Fruit fly (Drosophila melanogaster) whole organism, embryonic: ENCODE results near the gene Cdc5.

ENCODE experiments used
- BEAF-32 ChIP-seq: fragments of 200-800 bp; sonication (Bioruptor generic); optimal IDR thresholded peaks from 3 replicates; lab custom pipeline; 2017; ENCODE audit warnings: missing biosample characterization, missing genetic modification characterization, mild to moderate bottlenecking, moderate library complexity, missing genetic modification reagents
- Bgb ChIP-seq: fragments of 200-800 bp; sonication (Bioruptor generic); IDR thresholded peaks from 2 replicates; pipeline ENCODE4 v1.3.6; 2022; ENCODE audit warnings: missing biosample characterization, missing genetic modification characterization; ENCODE audit not compliant: partially characterized antibody
- CG1024 ChIP-seq: fragments of 200-800 bp; sonication (Bioruptor generic); IDR thresholded peaks from 2 replicates; pipeline ENCODE4 v1.3.6; 2022; ENCODE audit warnings: missing biosample characterization, missing genetic modification characterization
- CG10267 ChIP-seq: fragments of 200-800 bp; sonication (Bioruptor generic); optimal IDR thresholded peaks from 2 replicates; lab custom pipeline; 2018; ENCODE audit warnings: missing biosample characterization, mild to moderate bottlenecking, missing genetic modification characterization, moderate library complexity
- CG10543 ChIP-seq: fragments of 200-800 bp; sonication (Bioruptor generic); optimal IDR thresholded peaks from 3 replicates; lab custom pipeline; 2017; ENCODE audit warnings: missing biosample characterization, mild to moderate bottlenecking, missing genetic modification characterization, moderate library complexity
- CG11247 ChIP-seq: fragments of 200-800 bp; sonication (Bioruptor generic); IDR thresholded peaks from 2 replicates; pipeline ENCODE4 v1.3.6; 2022; ENCODE audit warnings: missing biosample characterization, missing genetic modification characterization
- CG12769 ChIP-seq: fragments of 200-800 bp; sonication (Bioruptor generic); optimal IDR thresholded peaks from 2 replicates; lab custom pipeline; 2019; ENCODE audit warnings: missing biosample characterization, mild to moderate bottlenecking, missing genetic modification characterization, moderate library complexity
- CG14667 ChIP-seq: fragments of 200-800 bp; sonication (Bioruptor generic); IDR thresholded peaks from 2 replicates; pipeline ENCODE4 v1.3.6; 2022; ENCODE audit warnings: missing biosample characterization, missing genetic modification characterization
- CG15269 ChIP-seq: fragments of 200-800 bp; sonication (Bioruptor generic); optimal IDR thresholded peaks from 2 replicates; lab custom pipeline; 2018; ENCODE audit warnings: missing biosample characterization, mild to moderate bottlenecking, missing genetic modification characterization, moderate library complexity
- CG17361 ChIP-seq: fragments of 200-800 bp; sonication (Bioruptor generic); IDR thresholded peaks from 3 replicates; pipeline ENCODE4 v1.3.6; 2022; ENCODE audit warnings: missing biosample characterization, missing genetic modification characterization
- CG18619 ChIP-seq: fragments of 200-800 bp; sonication (Bioruptor generic); optimal IDR thresholded peaks from 3 replicates; lab custom pipeline; 2017; ENCODE audit warnings: missing biosample characterization, mild to moderate bottlenecking, missing genetic modification characterization
- CG2120 ChIP-seq: fragments of 200-800 bp; sonication (Bioruptor generic); optimal IDR thresholded peaks from 3 replicates; lab custom pipeline; 2016; ENCODE audit warnings: missing biosample characterization, missing genetic modification characterization
- CG2199 ChIP-seq: fragments of 200-800 bp; sonication (Bioruptor generic); IDR thresholded peaks from 3 replicates; pipeline ENCODE4 v1.3.6; 2022; ENCODE audit warnings: missing biosample characterization, missing genetic modification characterization
- CG2202 ChIP-seq: fragments of 200-800 bp; sonication (Bioruptor generic); optimal IDR thresholded peaks from 2 replicates; lab custom pipeline; 2018; ENCODE audit warnings: missing biosample characterization, mild to moderate bottlenecking, missing genetic modification characterization
- CG32532 ChIP-seq: fragments of 200-800 bp; sonication (Bioruptor generic); IDR thresholded peaks from 2 replicates; pipeline ENCODE4 v1.3.6; 2022; ENCODE audit warnings: missing biosample characterization, missing genetic modification characterization
- CG34376 ChIP-seq: fragments of 200-800 bp; sonication (Bioruptor generic); optimal IDR thresholded peaks from 2 replicates; lab custom pipeline; 2018; ENCODE audit warnings: missing biosample characterization, mild to moderate bottlenecking, missing genetic modification characterization
- CG3726 ChIP-seq: fragments of 200-800 bp; sonication (Bioruptor generic); IDR thresholded peaks from 3 replicates; pipeline ENCODE4, ENCODE4 v1.3.6; 2022; ENCODE audit warnings: missing biosample characterization, missing genetic modification characterization
- CG3838 ChIP-seq: fragments of 200-800 bp; sonication (Bioruptor generic); optimal IDR thresholded peaks from 3 replicates; lab custom pipeline; 2016; ENCODE audit warnings: missing biosample characterization, missing genetic modification characterization
- CG6813 ChIP-seq: fragments of 200-800 bp; sonication (Bioruptor generic); optimal IDR thresholded peaks from 2 replicates; lab custom pipeline; 2017; ENCODE audit warnings: missing biosample characterization, missing genetic modification characterization, mild to moderate bottlenecking, moderate library complexity, missing genetic modification reagents
- CG8290 ChIP-seq, 3 experiments: fragments of 200-800 bp; sonication (Bioruptor generic); optimal IDR thresholded peaks; 2 replicates each; lab custom pipeline; 2016 to 2019; ENCODE audit warnings: missing biosample characterization in 3 of 3, missing genetic modification characterization in 3 of 3, mild to moderate bottlenecking in 2 of 3, moderate library complexity in 1 of 3
- Drgx ChIP-seq: fragments of 200-800 bp; sonication (Bioruptor generic); IDR thresholded peaks from 2 replicates; pipeline ENCODE4 v1.3.6; 2022; ENCODE audit warnings: missing biosample characterization, missing genetic modification characterization
- ERR ChIP-seq: fragments of 200-800 bp; sonication (Bioruptor generic); optimal IDR thresholded peaks from 2 replicates; lab custom pipeline; 2016; ENCODE audit warnings: missing biosample characterization, missing genetic modification characterization
- H2.0 ChIP-seq: fragments of 200-800 bp; sonication (Bioruptor generic); IDR thresholded peaks from 2 replicates; pipeline ENCODE4 v1.3.6; 2022; ENCODE audit warnings: missing biosample characterization, missing genetic modification characterization
- HmgD ChIP-seq: fragments of 200-800 bp; sonication (Bioruptor generic); optimal IDR thresholded peaks from 3 replicates; lab custom pipeline; 2016; ENCODE audit warnings: missing biosample characterization, missing genetic modification characterization
- Hr78 ChIP-seq, 2 experiments: fragments of 200-800 bp in 1 of 2; fragments of >200 bp in 1 of 2; sonication (Bioruptor generic) in 1 of 2; optimal IDR thresholded peaks; 2 replicates each; lab custom pipeline; 2017 to 2019; ENCODE audit warnings: missing biosample characterization in 2 of 2, missing genetic modification characterization in 2 of 2, mild to moderate bottlenecking in 1 of 2, moderate library complexity in 1 of 2
- Med ChIP-seq: fragments of 200-800 bp; sonication (Bioruptor generic); peaks from one replicate; lab custom pipeline; 2016; ENCODE audit warnings: missing biosample characterization, missing genetic modification characterization, mild to moderate bottlenecking, inconsistent platforms, moderate library complexity
- Optix ChIP-seq: fragments of 200-800 bp; sonication (Bioruptor generic); IDR thresholded peaks from 3 replicates; pipeline ENCODE4 v1.3.6; 2022; ENCODE audit warnings: missing biosample characterization, missing genetic modification characterization
- Pdp1 ChIP-seq, 2 experiments: fragments of 200-800 bp; sonication (Bioruptor generic); optimal IDR thresholded peaks; 3 replicates each; lab custom pipeline; 2016; ENCODE audit warnings: missing biosample characterization in 2 of 2, missing genetic modification characterization in 2 of 2, mild to moderate bottlenecking in 1 of 2, moderate library complexity in 1 of 2
- Rfx ChIP-seq: fragments of 200-800 bp; sonication (Bioruptor generic); IDR thresholded peaks from 2 replicates; pipeline ENCODE4 v1.3.6; 2022; ENCODE audit warnings: missing biosample characterization, missing genetic modification characterization
- TFAM ChIP-seq: fragments of 200-800 bp; sonication (Bioruptor generic); optimal IDR thresholded peaks from 2 replicates; lab custom pipeline; 2017; ENCODE audit warnings: missing biosample characterization, missing genetic modification characterization, inconsistent platforms
- cwo ChIP-seq: fragments of 200-800 bp; sonication (Bioruptor generic); optimal IDR thresholded peaks from 3 replicates; lab custom pipeline; 2017; ENCODE audit warnings: missing biosample characterization, missing genetic modification characterization, mild to moderate bottlenecking, moderate library complexity, missing genetic modification reagents
- grau ChIP-seq: fragments of 200-800 bp; optimal IDR thresholded peaks from 3 replicates; lab custom pipeline; 2019; ENCODE audit warnings: missing biosample characterization, mild to moderate bottlenecking, missing genetic modification characterization, moderate library complexity
- h ChIP-seq: fragments of >200 bp; optimal IDR thresholded peaks from 2 replicates; lab custom pipeline; 2017
- hbn ChIP-seq: fragments of 200-800 bp; sonication (Bioruptor generic); IDR thresholded peaks from 2 replicates; pipeline ENCODE4 v1.3.6; 2022; ENCODE audit warnings: missing biosample characterization, missing genetic modification characterization; ENCODE audit not compliant: partially characterized antibody
- hth ChIP-seq: fragments of >200 bp; optimal IDR thresholded peaks from 2 replicates; lab custom pipeline; 2017; ENCODE audit warnings: inconsistent platforms
- jumu ChIP-seq: fragments of 200-800 bp; sonication (Bioruptor generic); optimal IDR thresholded peaks from 3 replicates; lab custom pipeline; 2016; ENCODE audit warnings: missing biosample characterization, missing genetic modification characterization
- kah ChIP-seq: fragments of 200-800 bp; sonication (Bioruptor generic); optimal IDR thresholded peaks from 2 replicates; lab custom pipeline; 2018; ENCODE audit warnings: missing biosample characterization, mild to moderate bottlenecking, missing genetic modification characterization
- lilli ChIP-seq: fragments of 200-800 bp; sonication (Bioruptor generic); optimal IDR thresholded peaks from 3 replicates; lab custom pipeline; 2016; ENCODE audit warnings: missing biosample characterization, missing genetic modification characterization
- lmd ChIP-seq: fragments of 200-800 bp; sonication (Bioruptor generic); IDR thresholded peaks from 2 replicates; pipeline ENCODE4 v1.3.6; 2022; ENCODE audit warnings: missing biosample characterization, missing genetic modification characterization
- odd ChIP-seq: fragments of 200-800 bp; sonication (Bioruptor generic); optimal IDR thresholded peaks from 2 replicates; lab custom pipeline; 2017; ENCODE audit warnings: missing biosample characterization, mild to moderate bottlenecking, missing genetic modification characterization
- ro ChIP-seq: fragments of 200-800 bp; sonication (Bioruptor generic); IDR thresholded peaks from 2 replicates; pipeline ENCODE4 v1.3.6; 2022; ENCODE audit warnings: missing biosample characterization, missing genetic modification characterization
- row ChIP-seq: fragments of 200-800 bp; sonication (Bioruptor generic); IDR thresholded peaks from 3 replicates; pipeline ENCODE4 v1.3.6; 2022; ENCODE audit warnings: missing biosample characterization, missing genetic modification characterization
- sens ChIP-seq: fragments of 200-800 bp; sonication (Bioruptor generic); peaks from one replicate; lab custom pipeline; 2016; ENCODE audit warnings: missing biosample characterization, missing genetic modification characterization
- sim ChIP-seq: fragments of 200-800 bp; sonication (Bioruptor generic); IDR thresholded peaks from 2 replicates; pipeline ENCODE4 v1.3.6; 2022; ENCODE audit warnings: missing biosample characterization, missing genetic modification characterization
- slbo ChIP-seq: fragments of 200-800 bp; sonication (Bioruptor generic); IDR thresholded peaks from 2 replicates; pipeline ENCODE4 v1.3.6; 2022; ENCODE audit warnings: missing biosample characterization, missing genetic modification characterization
- tap ChIP-seq: fragments of 200-800 bp; optimal IDR thresholded peaks from 3 replicates; lab custom pipeline; 2019; ENCODE audit warnings: missing biosample characterization, mild to moderate bottlenecking, missing genetic modification characterization, moderate library complexity

Cdc5 gene

dm6 chr3L:349751-350150, 11.4 kb downstream of the Cdc5 start (continued):
- 0 out of 2 replicates have a peak, but pooled peaks have one; percentile 12 for TF ChIP-seq Drgx (GFP tag; lab: Robert Waterston, UW)
- TF ChIP-seq CG18619 (GFP tag; lab: Kevin White, UChicago), result no peak
- TF ChIP-seq CG3838 (GFP tag; lab: Kevin White, UChicago), result no peak
- TF ChIP-seq CG12769 (tag; lab: Kevin White, UChicago), result peak; percentile 26
- peak; percentile 0 for TF ChIP-seq CG6813
- no peak for TF ChIP-seq CG8290 (GFP tag; optimal IDR thresholded peaks at IDR 0.05; lab: Kevin White, UChicago)
- peak in 1 of 2 experiments; percentile 25 for TF ChIP-seq CG8290 (tag; optimal IDR thresholded peaks at IDR 0.05; lab: Kevin White, UChicago)
- peak; percentile 49; the same call in 2 of the 3 replicates for TF ChIP-seq row (GFP tag; lab: Robert Waterston, UW)
- no peak for TF ChIP-seq H2.0 (GFP tag; lab: Robert Waterston, UW)
- TF ChIP-seq CG15269 (tag; lab: Kevin White, UChicago), result no peak
- peak; percentile 16 for TF ChIP-seq CG2120
- peak; percentile 72 for TF ChIP-seq CG34376 (GFP tag; lab: Kevin White, UChicago)
- peak; percentile 45 for TF ChIP-seq grau
- TF ChIP-seq Pdp1 (GFP tag; optimal IDR thresholded peaks at IDR 0.05; lab: Kevin White, UChicago), result peak in 1 of 2 experiments; percentile 41
- TF ChIP-seq hth (lab: Kevin White, UChicago), result no peak
- TF ChIP-seq slbo, result peak; percentile 35; the same call in 1 of the 2 replicates
- TF ChIP-seq CG17361 (GFP tag; lab: Robert Waterston, UW), result no peak
- TF ChIP-seq cwo, result peak; percentile 12
- TF ChIP-seq BEAF-32 (GFP tag; lab: Kevin White, UChicago), result no peak
- TF ChIP-seq CG10267 (tag; lab: Kevin White, UChicago), result no peak
- TF ChIP-seq sim (GFP tag; lab: Robert Waterston, UW), result no peak
- TF ChIP-seq sens, result peak; percentile 84
- TF ChIP-seq kah (GFP tag; lab: Kevin White, UChicago), result peak; percentile 56
- peak; percentile 33 for TF ChIP-seq lilli (GFP tag; lab: Kevin White, UChicago)
- TF ChIP-seq lmd, result 0 out of 2 replicates have a peak, but pooled peaks have one; percentile 6
- TF ChIP-seq jumu (GFP tag; lab: Kevin White, UChicago), result no peak
- TF ChIP-seq CG10543 (GFP tag; lab: Kevin White, UChicago), result peak; percentile 58
- peak; percentile 39 for TF ChIP-seq ERR (GFP tag; lab: Kevin White, UChicago)
- no peak for TF ChIP-seq odd
- peak; percentile 55 for TF ChIP-seq Med (GFP tag; lab: Kevin White, UChicago)
- peak; percentile 24; the same call in 1 of the 2 replicates for TF ChIP-seq Rfx
- TF ChIP-seq, all 482 proteins: peak for 26

DNA sequence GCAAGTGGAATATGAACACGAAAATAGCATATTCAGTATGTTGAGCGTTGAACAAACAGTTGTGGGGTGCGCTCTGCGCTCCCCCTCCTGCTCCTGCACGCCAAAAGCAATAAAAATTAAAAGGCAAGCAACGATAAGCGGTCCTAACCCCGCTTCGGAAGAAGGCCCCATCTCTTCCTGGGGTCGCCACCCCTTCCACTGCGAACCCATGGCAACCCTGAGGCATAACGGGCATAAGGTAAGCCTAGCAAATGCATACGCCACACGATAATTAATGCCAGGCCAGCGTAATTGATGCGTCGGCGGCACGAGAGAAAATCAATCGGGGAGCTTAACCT, 12.8 kb downstream of the Cdc5 start:
- peak; percentile 3; the same call in 1 of the 2 replicates for TF ChIP-seq CG11247
- TF ChIP-seq h (lab: Kevin White, UChicago), result no peak
- TF ChIP-seq HmgD, result no peak
- TF ChIP-seq Hr78 (GFP tag; optimal IDR thresholded peaks at IDR 0.05; lab: Kevin White, UChicago), result peak in 1 of 2 experiments; percentile 61
- peak; percentile 2; the same call in 1 of the 2 replicates for TF ChIP-seq CG14667 (GFP tag; lab: Robert Waterston, UW)
- TF ChIP-seq CG32532 (GFP tag; lab: Robert Waterston, UW), result no peak
- 0 out of 3 replicates have a peak, but pooled peaks have one; percentile 2 for TF ChIP-seq CG3726
- TF ChIP-seq Bgb (GFP tag; lab: Robert Waterston, UW), result no peak
- 0 out of 2 replicates have a peak, but pooled peaks have one; percentile 2 for TF ChIP-seq ro (GFP tag; lab: Robert Waterston, UW)
- no peak for TF ChIP-seq slbo
- no peak for TF ChIP-seq CG1024
- TF ChIP-seq CG2199 (GFP tag; lab: Robert Waterston, UW), result peak; percentile 75; the same call in 1 of the 3 replicates
- TF ChIP-seq CG2202, result no peak
- no peak for TF ChIP-seq tap (tag; lab: Kevin White, UChicago)
- TF ChIP-seq Optix (GFP tag; lab: Robert Waterston, UW), result 0 out of 3 replicates have a peak, but pooled peaks have one; percentile 3
- no peak for TF ChIP-seq TFAM (GFP tag; lab: Kevin White, UChicago)
- TF ChIP-seq hbn (GFP tag; lab: Robert Waterston, UW), result no peak
